Worm (Caenorhabditis elegans): Measurements from ENCODE around the gene C45G9.2.

ce11 chrIII:5047175-5047574 lies 21.7 kb upstream of the C45G9.2 start, which contains the start of gene txbp-3:
- TF ChIP-seq tbx-9 (tag; optimal IDR thresholded peaks at IDR 0.05; ENCODE audit: borderline replicate concordance) (no peak), rcor-1 (GFP tag; IDR thresholded peaks at IDR 0.05) (no peak), nhr-80 (tag; optimal IDR thresholded peaks at IDR 0.05) (peak; percentile 90), nfya-2 (GFP tag; IDR thresholded peaks at IDR 0.05) (no peak)
